Fruit fly (Drosophila melanogaster) whole organism, embryonic: ENCODE data around the gene Ada1-1.

Experiments used
- CG10209 ChIP-seq: fragments of 200-800 bp; sonication (Bioruptor generic); optimal IDR thresholded peaks from 3 replicates; lab custom pipeline; 2017; ENCODE audit warnings: missing biosample characterization, mild to moderate bottlenecking, missing genetic modification characterization, missing genetic modification reagents
- CG10462 ChIP-seq: fragments of 200-800 bp; sonication (Bioruptor generic); optimal IDR thresholded peaks from 2 replicates; lab custom pipeline; 2016; ENCODE audit warnings: missing biosample characterization, missing genetic modification characterization
- CG11696 ChIP-seq: fragments of 200-800 bp; sonication (Bioruptor generic); IDR thresholded peaks from 2 replicates; pipeline ENCODE4 v1.3.6; 2022; ENCODE audit warnings: missing biosample characterization, missing genetic modification characterization
- CG12942 ChIP-seq: fragments of 200-800 bp; sonication (Bioruptor generic); optimal IDR thresholded peaks from 3 replicates; lab custom pipeline; 2016; ENCODE audit warnings: missing biosample characterization, missing genetic modification characterization
- CG13287 ChIP-seq: fragments of 200-800 bp; sonication (Bioruptor generic); IDR thresholded peaks from 2 replicates; pipeline ENCODE4 v1.3.6; 2022; ENCODE audit warnings: missing biosample characterization, missing genetic modification characterization; ENCODE audit not compliant: partially characterized antibody
- CG13624 ChIP-seq: fragments of 200-800 bp; sonication (Bioruptor generic); optimal IDR thresholded peaks from 2 replicates; lab custom pipeline; 2016; ENCODE audit warnings: missing biosample characterization, missing genetic modification characterization
- CG14014 ChIP-seq: fragments of 200-800 bp; sonication (Bioruptor generic); IDR thresholded peaks from 2 replicates; pipeline ENCODE4 v1.3.6; 2022; ENCODE audit warnings: missing biosample characterization, missing genetic modification characterization
- CG15011 ChIP-seq: fragments of 200-800 bp; sonication (Bioruptor generic); optimal IDR thresholded peaks from 3 replicates; lab custom pipeline; 2018; ENCODE audit warnings: missing biosample characterization, mild to moderate bottlenecking, missing genetic modification characterization
- CG1603 ChIP-seq: fragments of 200-800 bp; sonication (Bioruptor generic); optimal IDR thresholded peaks from 2 replicates; lab custom pipeline; 2019; ENCODE audit warnings: missing biosample characterization, mild to moderate bottlenecking, missing genetic modification characterization, moderate library complexity
- CG2116 ChIP-seq: fragments of 200-800 bp; sonication (Bioruptor generic); optimal IDR thresholded peaks from 3 replicates; lab custom pipeline; 2018; ENCODE audit warnings: missing biosample characterization, mild to moderate bottlenecking, missing genetic modification characterization
- CG31224 ChIP-seq: fragments of 200-800 bp; sonication (Bioruptor generic); IDR thresholded peaks from 2 replicates; pipeline ENCODE4 v1.3.6; 2022; ENCODE audit warnings: missing biosample characterization, missing genetic modification characterization
- CG33557 ChIP-seq: fragments of 200-800 bp; sonication (Bioruptor generic); optimal IDR thresholded peaks from 2 replicates; lab custom pipeline; 2019; ENCODE audit warnings: missing biosample characterization, mild to moderate bottlenecking, missing genetic modification characterization, moderate library complexity
- CG4328 ChIP-seq: fragments of 200-800 bp; sonication (Bioruptor generic); optimal IDR thresholded peaks from 3 replicates; lab custom pipeline; 2017; ENCODE audit warnings: missing biosample characterization, missing genetic modification reagents, missing genetic modification characterization
- CG6813 ChIP-seq: fragments of 200-800 bp; sonication (Bioruptor generic); optimal IDR thresholded peaks from 2 replicates; lab custom pipeline; 2017; ENCODE audit warnings: missing biosample characterization, missing genetic modification characterization, mild to moderate bottlenecking, moderate library complexity, missing genetic modification reagents
- CG7928 ChIP-seq: fragments of 200-800 bp; sonication (Bioruptor generic); optimal IDR thresholded peaks from 2 replicates; lab custom pipeline; 2017; ENCODE audit warnings: missing biosample characterization, mild to moderate bottlenecking, missing genetic modification characterization
- CG7963 ChIP-seq: fragments of 200-800 bp; sonication (Bioruptor generic); IDR thresholded peaks from 3 replicates; pipeline ENCODE4 v1.3.6; 2022; ENCODE audit warnings: missing biosample characterization, missing genetic modification characterization; ENCODE audit not compliant: partially characterized antibody
- CG8281 ChIP-seq: fragments of 200-800 bp; sonication (Bioruptor generic); optimal IDR thresholded peaks from 2 replicates; lab custom pipeline; 2018; ENCODE audit warnings: missing biosample characterization, mild to moderate bottlenecking, missing genetic modification characterization, moderate library complexity
- Fer1 ChIP-seq: fragments of 200-800 bp; sonication (Bioruptor generic); optimal IDR thresholded peaks from 2 replicates; lab custom pipeline; 2017; ENCODE audit warnings: missing biosample characterization, mild to moderate bottlenecking, missing genetic modification characterization
- Fer3 ChIP-seq: fragments of 200-800 bp; sonication (Bioruptor generic); optimal IDR thresholded peaks from 2 replicates; lab custom pipeline; 2018; ENCODE audit warnings: missing biosample characterization, mild to moderate bottlenecking, missing genetic modification characterization, moderate library complexity
- GATAe ChIP-seq: fragments of 200-800 bp; sonication (Bioruptor generic); conservative IDR thresholded peaks from 2 replicates; pipeline ENCODE4 v1.3.6; 2022; ENCODE audit warnings: missing biosample characterization, missing genetic modification characterization
- Gsc ChIP-seq: fragments of 200-800 bp; sonication (Bioruptor generic); IDR thresholded peaks from 2 replicates; pipeline ENCODE4 v1.3.6; 2022; ENCODE audit warnings: missing biosample characterization, missing genetic modification characterization
- Max ChIP-seq: fragments of 200-800 bp; sonication (Bioruptor generic); optimal IDR thresholded peaks from 2 replicates; lab custom pipeline; 2016; ENCODE audit warnings: missing biosample characterization, mild to moderate bottlenecking, missing genetic modification characterization
- PHDP ChIP-seq: fragments of 200-800 bp; sonication (Bioruptor generic); optimal IDR thresholded peaks from 3 replicates; lab custom pipeline; 2018; ENCODE audit warnings: missing biosample characterization, mild to moderate bottlenecking, missing genetic modification characterization, moderate library complexity
- Poxn ChIP-seq: fragments of 200-800 bp; sonication (Bioruptor generic); IDR thresholded peaks from 2 replicates; pipeline ENCODE4 v1.3.6; 2022; ENCODE audit warnings: missing biosample characterization, missing genetic modification characterization
- Rfx ChIP-seq: fragments of 200-800 bp; sonication (Bioruptor generic); IDR thresholded peaks from 2 replicates; pipeline ENCODE4 v1.3.6; 2022; ENCODE audit warnings: missing biosample characterization, missing genetic modification characterization
- Rx ChIP-seq: fragments of 200-800 bp; sonication (Bioruptor generic); IDR thresholded peaks from 2 replicates; pipeline ENCODE4 v1.3.6; 2022; ENCODE audit warnings: missing biosample characterization, missing genetic modification characterization
- Six4 ChIP-seq: fragments of 200-800 bp; sonication (Bioruptor generic); optimal IDR thresholded peaks from 2 replicates; lab custom pipeline; 2016; ENCODE audit warnings: missing biosample characterization, missing genetic modification characterization
- Sox100B ChIP-seq: fragments of 200-800 bp; sonication (Bioruptor generic); optimal IDR thresholded peaks from 3 replicates; lab custom pipeline; 2018; ENCODE audit warnings: missing biosample characterization, mild to moderate bottlenecking, missing genetic modification characterization
- al ChIP-seq: fragments of 200-800 bp; sonication (Bioruptor generic); IDR thresholded peaks from 2 replicates; pipeline ENCODE4 v1.3.6; 2022; ENCODE audit warnings: missing biosample characterization, missing genetic modification characterization
- chif ChIP-seq, 2 experiments: fragments of 200-800 bp; sonication (Bioruptor generic); optimal IDR thresholded peaks; 3 replicates each; lab custom pipeline; 2016; ENCODE audit warnings: missing biosample characterization in 2 of 2, missing genetic modification characterization in 2 of 2
- chm ChIP-seq: fragments of 200-800 bp; sonication (Bioruptor generic); IDR thresholded peaks from 2 replicates; pipeline ENCODE4 v1.3.6; 2022; ENCODE audit warnings: missing biosample characterization, missing genetic modification characterization
- dan ChIP-seq: fragments of 200-800 bp; sonication (Bioruptor generic); IDR thresholded peaks from 2 replicates; pipeline ENCODE4 v1.3.6; 2022; ENCODE audit warnings: missing biosample characterization, missing genetic modification characterization
- dati ChIP-seq: fragments of 200-800 bp; sonication (Bioruptor generic); IDR thresholded peaks from 2 replicates; pipeline ENCODE4 v1.3.6; 2022; ENCODE audit warnings: missing biosample characterization, missing genetic modification characterization
- dpn ChIP-seq, 2 experiments: fragments of 200-800 bp; sonication (Bioruptor generic); optimal IDR thresholded peaks; 3 replicates each; lab custom pipeline; 2016; ENCODE audit warnings: missing biosample characterization in 2 of 2, missing genetic modification characterization in 2 of 2
- en ChIP-seq: fragments of 200-800 bp; sonication (Bioruptor generic); optimal IDR thresholded peaks from 2 replicates; lab custom pipeline; 2016; ENCODE audit warnings: missing biosample characterization, missing genetic modification characterization
- gce ChIP-seq: fragments of 200-800 bp; sonication (Bioruptor generic); IDR thresholded peaks from 3 replicates; pipeline ENCODE4 v1.3.6; 2022; ENCODE audit warnings: missing biosample characterization, missing genetic modification characterization
- gcm ChIP-seq: fragments of 200-800 bp; sonication (Bioruptor generic); optimal IDR thresholded peaks from 2 replicates; lab custom pipeline; 2019; ENCODE audit warnings: missing biosample characterization, mild to moderate bottlenecking, missing genetic modification characterization, moderate library complexity
- gem ChIP-seq: fragments of 200-800 bp; sonication (Bioruptor generic); optimal IDR thresholded peaks from 2 replicates; lab custom pipeline; 2019; ENCODE audit warnings: missing biosample characterization, mild to moderate bottlenecking, missing genetic modification characterization, moderate library complexity
- gro ChIP-seq: fragments of 200-800 bp; sonication (Bioruptor generic); optimal IDR thresholded peaks from 2 replicates; lab custom pipeline; 2016; ENCODE audit warnings: missing biosample characterization, missing genetic modification characterization
- gsb-n ChIP-seq: fragments of 200-800 bp; sonication (Bioruptor generic); optimal IDR thresholded peaks from 3 replicates; lab custom pipeline; 2018; ENCODE audit warnings: missing biosample characterization, mild to moderate bottlenecking, missing genetic modification characterization
- her ChIP-seq: fragments of 200-800 bp; sonication (Bioruptor generic); optimal IDR thresholded peaks from 2 replicates; lab custom pipeline; 2016; ENCODE audit warnings: missing biosample characterization, missing genetic modification characterization
- lab ChIP-seq: fragments of 200-800 bp; sonication (Bioruptor generic); optimal IDR thresholded peaks from 3 replicates; lab custom pipeline; 2017; ENCODE audit warnings: missing biosample characterization, missing genetic modification characterization, mild to moderate bottlenecking, moderate library complexity, missing genetic modification reagents
- nerfin-1 ChIP-seq: fragments of 200-800 bp; sonication (Bioruptor generic); optimal IDR thresholded peaks from 3 replicates; lab custom pipeline; 2019; ENCODE audit warnings: missing biosample characterization, mild to moderate bottlenecking, missing genetic modification characterization, moderate library complexity
- pnt ChIP-seq: fragments of 200-800 bp; sonication (Bioruptor generic); optimal IDR thresholded peaks from 3 replicates; lab custom pipeline; 2016; ENCODE audit warnings: missing biosample characterization, missing genetic modification characterization
- prd ChIP-seq, 3 experiments: fragments of >200 bp in 2 of 3; fragments of 200-800 bp in 1 of 3; sonication (Bioruptor generic) in 1 of 3; optimal IDR thresholded peaks in 2 of 3; IDR thresholded peaks in 1 of 3; 2 replicates in 2 of 3; 3 replicates in 1 of 3; pipeline versions ENCODE4 v1.3.6 to Lab custom; 2017 to 2022; ENCODE audit warnings: missing biosample characterization in 1 of 3, missing genetic modification characterization in 1 of 3
- pum ChIP-seq: fragments of 200-800 bp; sonication (Bioruptor generic); optimal IDR thresholded peaks from 2 replicates; lab custom pipeline; 2016; ENCODE audit warnings: missing biosample characterization, missing genetic modification characterization
- sob ChIP-seq: fragments of 200-800 bp; sonication (Bioruptor generic); IDR thresholded peaks from 2 replicates; pipeline ENCODE4 v1.3.6; 2022; ENCODE audit warnings: missing biosample characterization, missing genetic modification characterization
- ssp ChIP-seq: fragments of 200-800 bp; sonication (Bioruptor generic); IDR thresholded peaks from 2 replicates; pipeline ENCODE4 v1.3.6; 2022; ENCODE audit warnings: missing biosample characterization, missing genetic modification characterization
- trh ChIP-seq: fragments of 200-800 bp; sonication (Bioruptor generic); optimal IDR thresholded peaks from 2 replicates; lab custom pipeline; 2016; ENCODE audit warnings: missing biosample characterization, missing genetic modification characterization
- wor ChIP-seq: fragments of 200-800 bp; sonication (Bioruptor generic); IDR thresholded peaks from 2 replicates; pipeline ENCODE4 v1.3.6; 2022; ENCODE audit warnings: missing biosample characterization, missing genetic modification characterization

Gene Ada1-1

DNA sequence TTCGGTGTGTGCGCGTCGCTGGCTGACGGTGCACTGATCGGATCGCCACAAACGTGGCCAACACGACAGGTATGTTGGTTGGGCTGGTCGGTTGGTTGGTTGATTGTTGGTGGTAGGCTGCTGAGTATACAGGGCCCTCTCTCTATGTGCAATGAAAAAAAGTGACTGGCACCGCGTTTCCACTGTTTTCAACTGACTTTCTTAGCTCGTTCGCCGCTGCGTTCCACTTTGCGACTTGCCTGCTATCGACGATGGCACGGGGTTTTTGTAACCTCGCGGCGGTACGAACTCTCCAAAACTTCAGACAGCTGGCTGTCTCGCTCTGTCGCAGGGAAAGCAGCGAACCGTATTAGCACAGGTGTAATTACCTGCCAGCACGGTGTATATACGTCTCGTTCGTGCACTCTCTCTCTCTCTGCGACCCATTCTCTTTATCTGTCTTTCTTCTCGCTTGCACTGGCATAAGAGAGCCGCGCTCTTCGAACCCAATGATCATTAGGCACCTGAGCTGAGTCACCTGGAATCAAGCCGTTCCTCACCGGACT lies 25.7 kb upstream of the Ada1-1 start (continued):
- no peak for TF ChIP-seq Max (GFP tag; lab: Kevin White, UChicago)
- TF ChIP-seq trh = no peak
- no peak for TF ChIP-seq prd (optimal IDR thresholded peaks at IDR 0.05; lab: Kevin White, UChicago)
- TF ChIP-seq prd (GFP tag; IDR thresholded peaks at IDR 0.05; lab: Robert Waterston, UW) = 0 out of 3 replicates have a peak, but pooled peaks have one; percentile 14
- no peak for TF ChIP-seq wor
- TF ChIP-seq al (GFP tag; lab: Robert Waterston, UW) = no peak
- TF ChIP-seq nerfin-1 (tag; lab: Kevin White, UChicago) = no peak
- no peak for TF ChIP-seq gro (GFP tag; lab: Kevin White, UChicago)
- no peak for TF ChIP-seq CG4328 (GFP tag; lab: Kevin White, UChicago)
- TF ChIP-seq CG11696 (GFP tag; lab: Robert Waterston, UW) = 0 out of 2 replicates have a peak, but pooled peaks have one; percentile 18
- TF ChIP-seq pum (GFP tag; lab: Kevin White, UChicago) = no peak
- TF ChIP-seq Sox100B = no peak
- TF ChIP-seq CG13287 = peak; percentile 33; the same call in 1 of the 2 replicates
- no peak for TF ChIP-seq gem (tag; lab: Kevin White, UChicago)
- TF ChIP-seq PHDP (tag; lab: Kevin White, UChicago) = peak; percentile 33
- TF ChIP-seq dan (GFP tag; lab: Robert Waterston, UW) = no peak
- TF ChIP-seq chif (GFP tag; optimal IDR thresholded peaks at IDR 0.05; lab: Kevin White, UChicago) = no peak
- no peak for TF ChIP-seq CG6813 (GFP tag; lab: Kevin White, UChicago)
- no peak for TF ChIP-seq pnt
- TF ChIP-seq gsb-n (tag; lab: Kevin White, UChicago) = peak; percentile 21
- peak; percentile 62 for TF ChIP-seq lab (GFP tag; lab: Kevin White, UChicago)
- TF ChIP-seq CG33557 = no peak
- peak; percentile 54; the same call in 1 of the 2 replicates for TF ChIP-seq GATAe (GFP tag; lab: Robert Waterston, UW)
- TF ChIP-seq CG13624 (GFP tag; lab: Kevin White, UChicago) = peak; percentile 45
- no peak for TF ChIP-seq Rx (GFP tag; lab: Robert Waterston, UW)
- TF ChIP-seq ssp (GFP tag; lab: Robert Waterston, UW) = no peak
- no peak for TF ChIP-seq Fer3
- peak; percentile 39; the same call in 1 of the 2 replicates for TF ChIP-seq CG14014 (GFP tag; lab: Robert Waterston, UW)
- TF ChIP-seq CG7963 (GFP tag; lab: Robert Waterston, UW) = 0 out of 3 replicates have a peak, but pooled peaks have one; percentile 36
- TF ChIP-seq en (GFP tag; lab: Kevin White, UChicago) = no peak
- TF ChIP-seq CG15011 (GFP tag; lab: Kevin White, UChicago) = no peak
- no peak for TF ChIP-seq gce (GFP tag; lab: Robert Waterston, UW)
- no peak for TF ChIP-seq CG12942 (GFP tag; lab: Kevin White, UChicago)
- TF ChIP-seq dati (GFP tag; lab: Robert Waterston, UW) = no peak
- TF ChIP-seq CG2116 (GFP tag; lab: Kevin White, UChicago) = no peak
- TF ChIP-seq dpn (GFP tag; optimal IDR thresholded peaks at IDR 0.05; lab: Kevin White, UChicago) = peak in 1 of 2 experiments; percentile 2
- TF ChIP-seq gcm (GFP tag; lab: Kevin White, UChicago) = no peak
- TF ChIP-seq sob (GFP tag; lab: Robert Waterston, UW) = peak; percentile 35; the same call in 1 of the 2 replicates
- TF ChIP-seq chm (GFP tag; lab: Robert Waterston, UW) = peak; percentile 65
- TF ChIP-seq Fer1 (GFP tag; lab: Kevin White, UChicago) = peak; percentile 14
- TF ChIP-seq CG1603 (tag; lab: Kevin White, UChicago) = peak; percentile 9
- TF ChIP-seq Rfx (GFP tag; lab: Robert Waterston, UW) = peak; percentile 53
- TF ChIP-seq CG31224 (GFP tag; lab: Robert Waterston, UW) = no peak
- peak; percentile 32 for TF ChIP-seq her (GFP tag; lab: Kevin White, UChicago)
- TF ChIP-seq Gsc (GFP tag; lab: Robert Waterston, UW) = no peak
- TF ChIP-seq Six4 = no peak
- no peak for TF ChIP-seq CG7928 (GFP tag; lab: Kevin White, UChicago)
- TF ChIP-seq CG10209 (GFP tag; lab: Kevin White, UChicago) = no peak
- TF ChIP-seq Poxn (GFP tag; lab: Robert Waterston, UW) = no peak
- TF ChIP-seq CG8281 (tag; lab: Kevin White, UChicago) = no peak
- TF ChIP-seq CG10462 (GFP tag; lab: Kevin White, UChicago) = no peak
